Fruit fly (Drosophila melanogaster): ENCODE results near the gene Scamp.

DNA sequence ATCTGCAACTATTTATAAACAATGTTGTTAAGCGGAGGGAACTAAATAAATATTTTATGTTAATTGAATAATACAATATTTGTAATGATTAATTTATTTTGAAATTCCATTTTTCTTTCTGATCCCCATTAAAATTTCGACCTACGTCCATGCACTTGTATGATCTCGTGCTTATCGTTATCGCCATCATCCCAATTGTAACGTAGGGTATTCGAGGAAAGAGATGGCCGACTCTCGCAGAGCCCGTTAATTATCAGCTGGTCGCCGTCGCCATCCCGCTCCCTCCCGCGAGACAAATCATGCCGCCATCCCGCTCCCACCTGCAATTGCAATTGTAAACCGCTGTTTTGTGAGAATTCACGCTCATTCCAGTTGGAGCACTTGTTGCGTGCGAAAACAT lies 3.4 kb upstream of the Scamp start, which contains the start of gene CG11655:
- TF ChIP-seq rn (GFP tag; IDR thresholded peaks at IDR 0.05) (0 out of 2 replicates have a peak, but pooled peaks have one; percentile 20), CG8301 (tag; optimal IDR thresholded peaks at IDR 0.05) (no peak)

Data from whole organism, pupa.